Worm (Caenorhabditis elegans): ENCODE data around the gene C06A6.4.

DNA sequence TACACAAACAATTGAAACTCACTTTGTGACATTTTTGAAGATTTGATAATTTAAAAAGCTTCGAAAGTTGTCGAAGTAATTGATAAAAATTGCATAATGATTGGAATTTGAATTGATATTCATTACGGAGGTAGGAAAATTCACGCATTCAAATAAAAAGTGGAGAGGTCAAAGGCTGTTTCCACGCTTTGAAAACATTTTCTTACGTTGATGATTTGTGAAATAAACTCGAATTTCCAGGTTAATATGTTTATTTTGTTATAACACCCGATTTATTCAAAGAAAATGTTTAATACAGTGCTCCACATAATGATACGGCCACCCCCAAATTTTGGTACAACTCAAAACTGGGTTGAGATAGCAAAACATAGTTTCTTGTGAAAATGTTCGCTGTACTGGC is 25.8 kb downstream of the C06A6.4 start, which contains the start of gene C33H5.16:
- TF ChIP-seq tab-1 (GFP tag; IDR thresholded peaks at IDR 0.05) (no peak), flt-1 (GFP tag; IDR thresholded peaks at IDR 0.05) (no peak)

All from whole organism, midembryonic.